Fruit fly (Drosophila melanogaster) whole organism, embryonic: ENCODE results near the gene CG4382.
A peak's percentile ranks its signal among the peaks of the same experiment; 100 is the strongest.

Experiments used
- Abd-B ChIP-seq: fragments of 200-800 bp; sonication (Bioruptor generic); optimal IDR thresholded peaks from 2 replicates; lab custom pipeline; 2018; ENCODE audit warnings: missing biosample characterization, mild to moderate bottlenecking, missing genetic modification characterization, moderate library complexity
- Ada2b ChIP-seq: fragments of 200-800 bp; sonication (Bioruptor generic); IDR thresholded peaks from 2 replicates; pipeline ENCODE4 v1.3.6; 2022; ENCODE audit warnings: missing biosample characterization, missing genetic modification characterization
- Awh ChIP-seq: fragments of 200-800 bp; sonication (Bioruptor generic); IDR thresholded peaks from 2 replicates; pipeline ENCODE4, ENCODE4 v1.3.6; 2022; ENCODE audit warnings: missing biosample characterization, missing genetic modification characterization
- C15 ChIP-seq: fragments of 200-800 bp; sonication (Bioruptor generic); IDR thresholded peaks from 3 replicates; pipeline ENCODE4 v1.3.6; 2022; ENCODE audit warnings: missing biosample characterization, missing genetic modification characterization
- CG11085 ChIP-seq: fragments of 200-800 bp; sonication (Bioruptor generic); IDR thresholded peaks from 2 replicates; pipeline ENCODE4 v1.3.6; 2022; ENCODE audit warnings: missing biosample characterization, missing genetic modification characterization
- CG11695 ChIP-seq: fragments of 200-800 bp; sonication (Bioruptor generic); IDR thresholded peaks from 3 replicates; pipeline ENCODE4 v1.3.6; 2022; ENCODE audit warnings: missing biosample characterization, missing genetic modification characterization
- CG12769 ChIP-seq: fragments of 200-800 bp; sonication (Bioruptor generic); optimal IDR thresholded peaks from 2 replicates; lab custom pipeline; 2019; ENCODE audit warnings: missing biosample characterization, mild to moderate bottlenecking, missing genetic modification characterization, moderate library complexity
- CG13775 ChIP-seq: fragments of 200-800 bp; sonication (Bioruptor generic); optimal IDR thresholded peaks from 3 replicates; lab custom pipeline; 2017; ENCODE audit warnings: missing biosample characterization, mild to moderate bottlenecking, missing genetic modification characterization
- CG14014 ChIP-seq: fragments of 200-800 bp; sonication (Bioruptor generic); IDR thresholded peaks from 2 replicates; pipeline ENCODE4 v1.3.6; 2022; ENCODE audit warnings: missing biosample characterization, missing genetic modification characterization
- CG15073 ChIP-seq: fragments of 200-800 bp; sonication (Bioruptor generic); optimal IDR thresholded peaks from 2 replicates; lab custom pipeline; 2016; ENCODE audit warnings: missing biosample characterization, missing genetic modification characterization
- CG1603 ChIP-seq: fragments of 200-800 bp; sonication (Bioruptor generic); optimal IDR thresholded peaks from 2 replicates; lab custom pipeline; 2019; ENCODE audit warnings: missing biosample characterization, mild to moderate bottlenecking, missing genetic modification characterization, moderate library complexity
- CG1647 ChIP-seq: fragments of 200-800 bp; sonication (Bioruptor generic); optimal IDR thresholded peaks from 3 replicates; lab custom pipeline; 2016; ENCODE audit warnings: missing biosample characterization, missing genetic modification characterization
- CG17361 ChIP-seq: fragments of 200-800 bp; sonication (Bioruptor generic); IDR thresholded peaks from 3 replicates; pipeline ENCODE4 v1.3.6; 2022; ENCODE audit warnings: missing biosample characterization, missing genetic modification characterization
- CG18599 ChIP-seq: fragments of 200-800 bp; sonication (Bioruptor generic); optimal IDR thresholded peaks from 3 replicates; lab custom pipeline; 2017; ENCODE audit warnings: missing biosample characterization, missing genetic modification characterization, mild to moderate bottlenecking, moderate library complexity, missing genetic modification reagents
- CG3281 ChIP-seq: fragments of 200-800 bp; sonication (Bioruptor generic); optimal IDR thresholded peaks from 3 replicates; lab custom pipeline; 2017; ENCODE audit warnings: missing biosample characterization, mild to moderate bottlenecking, missing genetic modification characterization
- CG4854 ChIP-seq: fragments of 200-800 bp; sonication (Bioruptor generic); optimal IDR thresholded peaks from 2 replicates; lab custom pipeline; 2016; ENCODE audit warnings: missing biosample characterization, missing genetic modification characterization, inconsistent platforms
- CG6689 ChIP-seq: fragments of 200-800 bp; sonication (Bioruptor generic); IDR thresholded peaks from 2 replicates; pipeline ENCODE4 v1.3.6; 2022; ENCODE audit warnings: missing biosample characterization, missing genetic modification characterization
- CG6791 ChIP-seq: fragments of 200-800 bp; sonication (Bioruptor generic); IDR thresholded peaks from 3 replicates; pipeline ENCODE4 v1.3.6; 2022; ENCODE audit warnings: missing biosample characterization, missing genetic modification characterization; ENCODE audit not compliant: partially characterized antibody
- CG8089 ChIP-seq: fragments of 200-800 bp; sonication (Bioruptor generic); optimal IDR thresholded peaks from 3 replicates; lab custom pipeline; 2016; ENCODE audit warnings: missing biosample characterization, missing genetic modification characterization
- CG9727 ChIP-seq: fragments of 200-800 bp; sonication (Bioruptor generic); optimal IDR thresholded peaks from 3 replicates; lab custom pipeline; 2017; ENCODE audit warnings: missing biosample characterization, mild to moderate bottlenecking, missing genetic modification characterization
- Chrac-16 ChIP-seq: fragments of 200-800 bp; sonication (Bioruptor generic); optimal IDR thresholded peaks from 3 replicates; lab custom pipeline; 2016; ENCODE audit warnings: missing biosample characterization, missing genetic modification characterization
- CrebB ChIP-seq: fragments of 200-800 bp; sonication (Bioruptor generic); optimal IDR thresholded peaks from 3 replicates; lab custom pipeline; 2018; ENCODE audit warnings: missing biosample characterization, mild to moderate bottlenecking, missing genetic modification characterization
- Doc2 ChIP-seq: fragments of 200-800 bp; sonication (Bioruptor generic); IDR thresholded peaks from 2 replicates; pipeline ENCODE4 v1.3.6; 2022; ENCODE audit warnings: missing biosample characterization, missing genetic modification characterization
- E2f1 ChIP-seq: fragments of 200-800 bp; sonication (Bioruptor generic); IDR thresholded peaks from 2 replicates; pipeline ENCODE4 v1.3.6; 2022; ENCODE audit warnings: missing biosample characterization, missing genetic modification characterization
- Gsc ChIP-seq: fragments of 200-800 bp; sonication (Bioruptor generic); IDR thresholded peaks from 2 replicates; pipeline ENCODE4 v1.3.6; 2022; ENCODE audit warnings: missing biosample characterization, missing genetic modification characterization
- Hr3 ChIP-seq: fragments of 200-800 bp; sonication (Bioruptor generic); optimal IDR thresholded peaks from 3 replicates; lab custom pipeline; 2016; ENCODE audit warnings: missing biosample characterization, missing genetic modification characterization
- Lpt ChIP-seq: fragments of >200 bp; optimal IDR thresholded peaks from 2 replicates; lab custom pipeline; 2018; ENCODE audit warnings: missing biosample characterization, missing genetic modification characterization
- MTF-1 ChIP-seq: fragments of 200-800 bp; sonication (Bioruptor generic); optimal IDR thresholded peaks from 2 replicates; lab custom pipeline; 2018; ENCODE audit warnings: missing biosample characterization, mild to moderate bottlenecking, missing genetic modification characterization, borderline replicate concordance
- Mad ChIP-seq: fragments of 200-800 bp; sonication (Bioruptor generic); optimal IDR thresholded peaks from 2 replicates; lab custom pipeline; 2016; ENCODE audit warnings: missing biosample characterization, missing genetic modification characterization
- Poxn ChIP-seq: fragments of 200-800 bp; sonication (Bioruptor generic); IDR thresholded peaks from 2 replicates; pipeline ENCODE4 v1.3.6; 2022; ENCODE audit warnings: missing biosample characterization, missing genetic modification characterization
- Stat92E ChIP-seq, 3 experiments: fragments of >200 bp in 2 of 3; fragments of 200-800 bp in 1 of 3; sonication (Bioruptor generic) in 1 of 3; optimal IDR thresholded peaks; 2 replicates each; lab custom pipeline; 2017 to 2019; ENCODE audit warnings: missing biosample characterization in 3 of 3, missing genetic modification characterization in 3 of 3, mild to moderate bottlenecking in 1 of 3, moderate library complexity in 1 of 3
- al ChIP-seq: fragments of 200-800 bp; sonication (Bioruptor generic); IDR thresholded peaks from 2 replicates; pipeline ENCODE4 v1.3.6; 2022; ENCODE audit warnings: missing biosample characterization, missing genetic modification characterization
- btn ChIP-seq: fragments of 200-800 bp; sonication (Bioruptor generic); optimal IDR thresholded peaks from 2 replicates; lab custom pipeline; 2016; ENCODE audit warnings: missing biosample characterization, missing genetic modification characterization
- dan ChIP-seq: fragments of 200-800 bp; sonication (Bioruptor generic); IDR thresholded peaks from 2 replicates; pipeline ENCODE4 v1.3.6; 2022; ENCODE audit warnings: missing biosample characterization, missing genetic modification characterization
- dati ChIP-seq: fragments of 200-800 bp; sonication (Bioruptor generic); IDR thresholded peaks from 2 replicates; pipeline ENCODE4 v1.3.6; 2022; ENCODE audit warnings: missing biosample characterization, missing genetic modification characterization
- fd96Cb ChIP-seq: fragments of 200-800 bp; sonication (Bioruptor generic); optimal IDR thresholded peaks from 2 replicates; lab custom pipeline; 2018; ENCODE audit warnings: missing biosample characterization, mild to moderate bottlenecking, missing genetic modification characterization, moderate library complexity
- grn ChIP-seq: fragments of 200-800 bp; sonication (Bioruptor generic); optimal IDR thresholded peaks from 3 replicates; lab custom pipeline; 2017; ENCODE audit warnings: missing biosample characterization, missing genetic modification characterization
- her ChIP-seq: fragments of 200-800 bp; sonication (Bioruptor generic); optimal IDR thresholded peaks from 2 replicates; lab custom pipeline; 2016; ENCODE audit warnings: missing biosample characterization, missing genetic modification characterization
- insv ChIP-seq, 2 experiments: fragments of 200-800 bp; sonication (Bioruptor generic); optimal IDR thresholded peaks; 3 replicates each; lab custom pipeline; 2016 to 2018; ENCODE audit warnings: missing biosample characterization in 2 of 2, missing genetic modification characterization in 2 of 2
- knrl ChIP-seq: fragments of 200-800 bp; sonication (Bioruptor generic); IDR thresholded peaks from 3 replicates; pipeline ENCODE4 v1.3.6; 2022; ENCODE audit warnings: missing biosample characterization, missing genetic modification characterization; ENCODE audit not compliant: partially characterized antibody
- lilli ChIP-seq: fragments of 200-800 bp; sonication (Bioruptor generic); optimal IDR thresholded peaks from 3 replicates; lab custom pipeline; 2016; ENCODE audit warnings: missing biosample characterization, missing genetic modification characterization
- pho ChIP-seq: fragments of 200-800 bp; sonication (Bioruptor generic); optimal IDR thresholded peaks from 2 replicates; lab custom pipeline; 2016; ENCODE audit warnings: missing biosample characterization, missing genetic modification characterization
- pum ChIP-seq: fragments of 200-800 bp; sonication (Bioruptor generic); optimal IDR thresholded peaks from 2 replicates; lab custom pipeline; 2016; ENCODE audit warnings: missing biosample characterization, missing genetic modification characterization
- scrt ChIP-seq: fragments of 200-800 bp; sonication (Bioruptor generic); optimal IDR thresholded peaks from 2 replicates; lab custom pipeline; 2018; ENCODE audit warnings: missing biosample characterization, mild to moderate bottlenecking, missing genetic modification characterization, moderate library complexity
- seq ChIP-seq: fragments of 200-800 bp; sonication (Bioruptor generic); IDR thresholded peaks from 2 replicates; pipeline ENCODE4 v1.3.6; 2022; ENCODE audit warnings: missing biosample characterization, missing genetic modification characterization
- sqz ChIP-seq: fragments of 200-800 bp; sonication (Bioruptor generic); optimal IDR thresholded peaks from 3 replicates; lab custom pipeline; 2018; ENCODE audit warnings: missing biosample characterization, mild to moderate bottlenecking, missing genetic modification characterization
- sr ChIP-seq: fragments of 200-800 bp; sonication (Bioruptor generic); IDR thresholded peaks from 3 replicates; pipeline ENCODE4 v1.3.6; 2022; ENCODE audit warnings: missing biosample characterization, missing genetic modification characterization
- ttk ChIP-seq: fragments of 200-800 bp; sonication (Bioruptor generic); IDR thresholded peaks from 2 replicates; pipeline ENCODE4 v2.1.2; 2022; ENCODE audit warnings: missing biosample characterization, missing genetic modification characterization
- wdn ChIP-seq: fragments of 200-800 bp; sonication (Bioruptor generic); IDR thresholded peaks from 2 replicates; pipeline ENCODE4 v1.3.6; 2022; ENCODE audit warnings: missing biosample characterization, missing genetic modification characterization
- wek ChIP-seq: fragments of 200-800 bp; sonication (Bioruptor generic); optimal IDR thresholded peaks from 3 replicates; lab custom pipeline; 2018; ENCODE audit warnings: missing biosample characterization, mild to moderate bottlenecking, missing genetic modification characterization, moderate library complexity

Gene CG4382

dm6 chr2L:9568360-9569088, 32.1 kb downstream of the CG4382 start, which contains the start of gene brwl (continued):
- peak; percentile 99 for TF ChIP-seq CG17361 (GFP tag; lab: Robert Waterston, UW)
- TF ChIP-seq CG11695: peak; percentile 99
- TF ChIP-seq her (GFP tag; lab: Kevin White, UChicago): peak; percentile 93
- peak; percentile 95 for TF ChIP-seq CG11085
- peak; percentile 91 for TF ChIP-seq grn
- peak; percentile 99 for TF ChIP-seq fd96Cb (tag; lab: Kevin White, UChicago)
- peak; percentile 93 for TF ChIP-seq Doc2 (GFP tag; lab: Robert Waterston, UW)
- TF ChIP-seq CG1603: peak; percentile 98
- peak; percentile 90 for TF ChIP-seq MTF-1
- TF ChIP-seq CG6689: peak; percentile 98
- TF ChIP-seq CG13775 (GFP tag; lab: Kevin White, UChicago): peak; percentile 99
- peak; percentile 97 for TF ChIP-seq CG1647 (GFP tag; lab: Kevin White, UChicago)
- peak; percentile 98 for TF ChIP-seq seq (GFP tag; lab: Robert Waterston, UW)
- TF ChIP-seq CG12769 (tag; lab: Kevin White, UChicago): peak; percentile 99
- TF ChIP-seq lilli (GFP tag; lab: Kevin White, UChicago): peak; percentile 99
- TF ChIP-seq C15: peak; percentile 95
- TF ChIP-seq Stat92E (GFP tag; optimal IDR thresholded peaks at IDR 0.05; lab: Kevin White, UChicago): peak in 1 of 3 experiments; percentile 97
- TF ChIP-seq E2f1 (GFP tag; lab: Robert Waterston, UW): peak; percentile 98
- TF ChIP-seq sr (GFP tag; lab: Robert Waterston, UW): peak; percentile 85; the same call in 2 of the 3 replicates
- 0 out of 3 replicates have a peak, but pooled peaks have one; percentile 29 for TF ChIP-seq knrl (GFP tag; lab: Robert Waterston, UW)
- TF ChIP-seq btn: peak; percentile 95
- peak; percentile 99 for TF ChIP-seq CG18599 (GFP tag; lab: Kevin White, UChicago)
- TF ChIP-seq ttk (GFP tag; lab: Robert Waterston, UW): peak; percentile 98
- TF ChIP-seq CrebB: peak; percentile 98
- peak; percentile 98 for TF ChIP-seq pum (GFP tag; lab: Kevin White, UChicago)
- TF ChIP-seq wek (GFP tag; lab: Kevin White, UChicago): peak; percentile 87
- TF ChIP-seq CG6791: no peak
- peak; percentile 97 for TF ChIP-seq Mad (GFP tag; lab: Kevin White, UChicago)
- TF ChIP-seq Poxn (GFP tag; lab: Robert Waterston, UW): peak; percentile 92
- peak; percentile 98 for TF ChIP-seq sqz (GFP tag; lab: Kevin White, UChicago)
- peak; percentile 98 for TF ChIP-seq pho (GFP tag; lab: Kevin White, UChicago)
- TF ChIP-seq dati (GFP tag; lab: Robert Waterston, UW): peak; percentile 86
- peak; percentile 95 for TF ChIP-seq Gsc (GFP tag; lab: Robert Waterston, UW)
- TF ChIP-seq CG3281 (GFP tag; lab: Kevin White, UChicago): peak; percentile 99
- TF ChIP-seq al (GFP tag; lab: Robert Waterston, UW): peak; percentile 97
- peak; percentile 100 for TF ChIP-seq CG9727 (GFP tag; lab: Kevin White, UChicago)
- TF ChIP-seq Hr3 (GFP tag; lab: Kevin White, UChicago): peak; percentile 99
- peak; percentile 75 to 81 for TF ChIP-seq insv (GFP tag; optimal IDR thresholded peaks at IDR 0.05; lab: Kevin White, UChicago)
- peak; percentile 99 for TF ChIP-seq Chrac-16 (GFP tag; lab: Kevin White, UChicago)
- TF ChIP-seq Lpt (GFP tag; lab: Kevin White, UChicago): no peak
- TF ChIP-seq Awh (GFP tag; lab: Robert Waterston, UW): peak; percentile 98
- peak; percentile 99 for TF ChIP-seq Ada2b
- TF ChIP-seq Abd-B (GFP tag; lab: Kevin White, UChicago): peak; percentile 98
- peak; percentile 98 for TF ChIP-seq CG4854 (GFP tag; lab: Kevin White, UChicago)
- TF ChIP-seq CG8089 (GFP tag; lab: Kevin White, UChicago): peak; percentile 96
- TF ChIP-seq dan (GFP tag; lab: Robert Waterston, UW): peak; percentile 95
- peak; percentile 98 for TF ChIP-seq CG14014 (GFP tag; lab: Robert Waterston, UW)
- peak; percentile 88 for TF ChIP-seq CG15073 (GFP tag; lab: Kevin White, UChicago)
- peak; percentile 95 for TF ChIP-seq wdn (GFP tag; lab: Robert Waterston, UW)
- peak; percentile 98 for TF ChIP-seq scrt (GFP tag; lab: Kevin White, UChicago)
